Fruit fly (Drosophila melanogaster) whole organism, embryonic: ENCODE data around the gene NKCC.

Experiments
- ATbp ChIP-seq: fragments of 200-800 bp; sonication (Bioruptor generic); optimal IDR thresholded peaks from 2 replicates; lab custom pipeline; 2017; ENCODE audit warnings: missing biosample characterization, mild to moderate bottlenecking, missing genetic modification characterization, missing genetic modification reagents
- CG10209 ChIP-seq: fragments of 200-800 bp; sonication (Bioruptor generic); optimal IDR thresholded peaks from 3 replicates; lab custom pipeline; 2017; ENCODE audit warnings: missing biosample characterization, mild to moderate bottlenecking, missing genetic modification characterization, missing genetic modification reagents
- CG10979 ChIP-seq: fragments of 200-800 bp; sonication (Bioruptor generic); optimal IDR thresholded peaks from 2 replicates; lab custom pipeline; 2018; ENCODE audit warnings: missing biosample characterization, mild to moderate bottlenecking, missing genetic modification characterization, moderate library complexity
- CG12236 ChIP-seq: fragments of 200-800 bp; sonication (Bioruptor generic); optimal IDR thresholded peaks from 2 replicates; lab custom pipeline; 2016; ENCODE audit warnings: missing biosample characterization, missing genetic modification characterization
- CG13424 ChIP-seq: fragments of 200-800 bp; sonication (Bioruptor generic); optimal IDR thresholded peaks from 2 replicates; lab custom pipeline; 2019; ENCODE audit warnings: missing biosample characterization, mild to moderate bottlenecking, missing genetic modification characterization, moderate library complexity
- CG18262 ChIP-seq: fragments of 200-800 bp; optimal IDR thresholded peaks from 3 replicates; lab custom pipeline; 2019; ENCODE audit warnings: missing biosample characterization, mild to moderate bottlenecking, missing genetic modification characterization, moderate library complexity
- CG18476 ChIP-seq: fragments of 200-800 bp; sonication (Bioruptor generic); optimal IDR thresholded peaks from 2 replicates; lab custom pipeline; 2016; ENCODE audit warnings: missing biosample characterization, mild to moderate bottlenecking, missing genetic modification characterization
- CG32767 ChIP-seq: fragments of 200-800 bp; sonication (Bioruptor generic); IDR thresholded peaks from 2 replicates; pipeline ENCODE4 v1.3.6; 2022; ENCODE audit warnings: missing biosample characterization, missing genetic modification characterization
- CG7271 ChIP-seq: fragments of 200-800 bp; sonication (Bioruptor generic); optimal IDR thresholded peaks from 2 replicates; lab custom pipeline; 2018; ENCODE audit warnings: missing biosample characterization, mild to moderate bottlenecking, missing genetic modification characterization, moderate library complexity
- CG7372 ChIP-seq: fragments of 200-800 bp; sonication (Bioruptor generic); IDR thresholded peaks from 2 replicates; pipeline ENCODE4 v1.3.6; 2022; ENCODE audit warnings: missing biosample characterization, missing genetic modification characterization
- CG9437 ChIP-seq: fragments of 200-800 bp; sonication (Bioruptor generic); optimal IDR thresholded peaks from 2 replicates; lab custom pipeline; 2018; ENCODE audit warnings: missing biosample characterization, mild to moderate bottlenecking, missing genetic modification characterization
- CG9609 ChIP-seq: fragments of 200-800 bp; sonication (Bioruptor generic); optimal IDR thresholded peaks from 3 replicates; lab custom pipeline; 2016; ENCODE audit warnings: missing biosample characterization, missing genetic modification characterization
- D19A ChIP-seq: fragments of 200-800 bp; optimal IDR thresholded peaks from 3 replicates; lab custom pipeline; 2019; ENCODE audit warnings: missing biosample characterization, mild to moderate bottlenecking, missing genetic modification characterization, moderate library complexity
- Ets65A ChIP-seq: fragments of 200-800 bp; sonication (Bioruptor generic); peaks from one replicate; lab custom pipeline; 2016; ENCODE audit warnings: missing biosample characterization, missing genetic modification characterization
- Fer2 ChIP-seq: fragments of 200-800 bp; sonication (Bioruptor generic); optimal IDR thresholded peaks from 2 replicates; lab custom pipeline; 2018; ENCODE audit warnings: missing biosample characterization, mild to moderate bottlenecking, missing genetic modification characterization, moderate library complexity
- HLH54F ChIP-seq: fragments of 200-800 bp; sonication (Bioruptor generic); optimal IDR thresholded peaks from 3 replicates; lab custom pipeline; 2016; ENCODE audit warnings: missing biosample characterization, missing genetic modification characterization
- Hey ChIP-seq: fragments of 200-800 bp; sonication (Bioruptor generic); optimal IDR thresholded peaks from 3 replicates; lab custom pipeline; 2018; ENCODE audit warnings: missing biosample characterization, mild to moderate bottlenecking, missing genetic modification characterization
- Jarid2 ChIP-seq: fragments of 200-800 bp; sonication (Bioruptor generic); optimal IDR thresholded peaks from 3 replicates; lab custom pipeline; 2017; ENCODE audit warnings: mild to moderate bottlenecking, missing biosample characterization, missing genetic modification reagents, missing genetic modification characterization
- Max ChIP-seq: fragments of 200-800 bp; sonication (Bioruptor generic); optimal IDR thresholded peaks from 2 replicates; lab custom pipeline; 2016; ENCODE audit warnings: missing biosample characterization, mild to moderate bottlenecking, missing genetic modification characterization
- PHDP ChIP-seq: fragments of 200-800 bp; sonication (Bioruptor generic); optimal IDR thresholded peaks from 3 replicates; lab custom pipeline; 2018; ENCODE audit warnings: missing biosample characterization, mild to moderate bottlenecking, missing genetic modification characterization, moderate library complexity
- Ptx1 ChIP-seq: fragments of 200-800 bp; sonication (Bioruptor generic); IDR thresholded peaks from 2 replicates; pipeline ENCODE4 v1.3.6; 2022; ENCODE audit warnings: missing biosample characterization, missing genetic modification characterization
- Rx ChIP-seq: fragments of 200-800 bp; sonication (Bioruptor generic); IDR thresholded peaks from 2 replicates; pipeline ENCODE4 v1.3.6; 2022; ENCODE audit warnings: missing biosample characterization, missing genetic modification characterization
- Sry-δ ChIP-seq: fragments of 200-800 bp; sonication (Bioruptor generic); optimal IDR thresholded peaks from 2 replicates; lab custom pipeline; 2016; ENCODE audit warnings: missing biosample characterization, missing genetic modification characterization
- Ssrp ChIP-seq: fragments of 200-800 bp; sonication (Bioruptor generic); optimal IDR thresholded peaks from 2 replicates; lab custom pipeline; 2018; ENCODE audit warnings: missing biosample characterization, mild to moderate bottlenecking, missing genetic modification characterization, moderate library complexity
- Xbp1 ChIP-seq: fragments of 200-800 bp; sonication (Bioruptor generic); optimal IDR thresholded peaks from 3 replicates; lab custom pipeline; 2016; ENCODE audit warnings: missing biosample characterization, mild to moderate bottlenecking, missing genetic modification characterization
- aop ChIP-seq: fragments of 200-800 bp; sonication (Bioruptor generic); IDR thresholded peaks from 2 replicates; pipeline ENCODE4 v1.3.6; 2022; ENCODE audit warnings: missing biosample characterization, missing genetic modification characterization
- chinmo ChIP-seq: fragments of 200-800 bp; sonication (Bioruptor generic); IDR thresholded peaks from 4 replicates; pipeline ENCODE4 v1.3.6; 2022; ENCODE audit warnings: missing biosample characterization, missing genetic modification characterization; ENCODE audit not compliant: partially characterized antibody
- chm ChIP-seq: fragments of 200-800 bp; sonication (Bioruptor generic); IDR thresholded peaks from 2 replicates; pipeline ENCODE4 v1.3.6; 2022; ENCODE audit warnings: missing biosample characterization, missing genetic modification characterization
- crol ChIP-seq: fragments of 200-800 bp; sonication (Bioruptor generic); IDR thresholded peaks from 2 replicates; pipeline ENCODE4 v1.3.6; 2022; ENCODE audit warnings: missing biosample characterization, missing genetic modification characterization
- dmrt11E ChIP-seq: fragments of 200-800 bp; sonication (Bioruptor generic); optimal IDR thresholded peaks from 3 replicates; lab custom pipeline; 2018; ENCODE audit warnings: missing biosample characterization, mild to moderate bottlenecking, missing genetic modification characterization, moderate library complexity
- en ChIP-seq: fragments of 200-800 bp; sonication (Bioruptor generic); optimal IDR thresholded peaks from 2 replicates; lab custom pipeline; 2016; ENCODE audit warnings: missing biosample characterization, missing genetic modification characterization
- esg ChIP-seq: fragments of 200-800 bp; sonication (Bioruptor generic); conservative IDR thresholded peaks from 2 replicates; pipeline ENCODE4 v1.3.6; 2022; ENCODE audit warnings: missing biosample characterization, missing genetic modification characterization
- eyg ChIP-seq: fragments of 200-800 bp; sonication (Bioruptor generic); optimal IDR thresholded peaks from 3 replicates; lab custom pipeline; 2016; ENCODE audit warnings: missing biosample characterization, missing genetic modification characterization
- fru ChIP-seq: fragments of >200 bp; optimal IDR thresholded peaks from 2 replicates; lab custom pipeline; 2017
- grau ChIP-seq: fragments of 200-800 bp; optimal IDR thresholded peaks from 3 replicates; lab custom pipeline; 2019; ENCODE audit warnings: missing biosample characterization, mild to moderate bottlenecking, missing genetic modification characterization, moderate library complexity
- gt ChIP-seq: fragments of 200-800 bp; sonication (Bioruptor generic); IDR thresholded peaks from 2 replicates; pipeline ENCODE4 v1.3.6; 2022; ENCODE audit warnings: missing biosample characterization, missing genetic modification characterization
- hb ChIP-seq: fragments of 200-800 bp; sonication (Bioruptor generic); IDR thresholded peaks from 3 replicates; pipeline ENCODE4 v1.3.6; 2022; ENCODE audit warnings: missing biosample characterization, missing genetic modification characterization; ENCODE audit not compliant: partially characterized antibody
- hbn ChIP-seq: fragments of 200-800 bp; sonication (Bioruptor generic); IDR thresholded peaks from 2 replicates; pipeline ENCODE4 v1.3.6; 2022; ENCODE audit warnings: missing biosample characterization, missing genetic modification characterization; ENCODE audit not compliant: partially characterized antibody
- jigr1 ChIP-seq: fragments of 200-800 bp; sonication (Bioruptor generic); IDR thresholded peaks from 3 replicates; pipeline ENCODE4 v1.3.6; 2022; ENCODE audit warnings: missing biosample characterization, missing genetic modification characterization
- lbe ChIP-seq: fragments of 200-800 bp; sonication (Bioruptor generic); optimal IDR thresholded peaks from 2 replicates; lab custom pipeline; 2016; ENCODE audit warnings: missing biosample characterization, mild to moderate bottlenecking, missing genetic modification characterization
- nau ChIP-seq: fragments of 200-800 bp; sonication (Bioruptor generic); optimal IDR thresholded peaks from 3 replicates; lab custom pipeline; 2017; ENCODE audit warnings: missing biosample characterization, mild to moderate bottlenecking, missing genetic modification characterization, missing genetic modification reagents
- nerfin-2 ChIP-seq: fragments of 200-800 bp; sonication (Bioruptor generic); IDR thresholded peaks from 2 replicates; pipeline ENCODE4 v1.3.6; 2022; ENCODE audit warnings: missing biosample characterization, missing genetic modification characterization; ENCODE audit not compliant: partially characterized antibody
- pzg ChIP-seq: fragments of 200-800 bp; sonication (Bioruptor generic); optimal IDR thresholded peaks from 3 replicates; lab custom pipeline; 2018; ENCODE audit warnings: missing biosample characterization, mild to moderate bottlenecking, missing genetic modification characterization, moderate library complexity
- salm ChIP-seq: fragments of 200-800 bp; sonication (Bioruptor generic); optimal IDR thresholded peaks from 2 replicates; lab custom pipeline; 2018; ENCODE audit warnings: missing biosample characterization, mild to moderate bottlenecking, missing genetic modification characterization
- sens ChIP-seq: fragments of 200-800 bp; sonication (Bioruptor generic); peaks from one replicate; lab custom pipeline; 2016; ENCODE audit warnings: missing biosample characterization, missing genetic modification characterization
- trem ChIP-seq: fragments of 200-800 bp; optimal IDR thresholded peaks from 3 replicates; lab custom pipeline; 2019; ENCODE audit warnings: missing biosample characterization, mild to moderate bottlenecking, missing genetic modification characterization, moderate library complexity
- tup ChIP-seq: fragments of 200-800 bp; sonication (Bioruptor generic); optimal IDR thresholded peaks from 2 replicates; lab custom pipeline; 2016; ENCODE audit warnings: missing biosample characterization, mild to moderate bottlenecking, missing genetic modification characterization, moderate library complexity
- tx ChIP-seq: fragments of 200-800 bp; sonication (Bioruptor generic); optimal IDR thresholded peaks from 2 replicates; lab custom pipeline; 2016; ENCODE audit warnings: missing biosample characterization, missing genetic modification characterization
- yki ChIP-seq: fragments of >200 bp; optimal IDR thresholded peaks from 3 replicates; lab custom pipeline; 2018
- zfh2 ChIP-seq: fragments of 200-800 bp; sonication (Bioruptor generic); optimal IDR thresholded peaks from 2 replicates; lab custom pipeline; 2016; ENCODE audit warnings: missing biosample characterization, missing genetic modification characterization

The NKCC gene

DNA sequence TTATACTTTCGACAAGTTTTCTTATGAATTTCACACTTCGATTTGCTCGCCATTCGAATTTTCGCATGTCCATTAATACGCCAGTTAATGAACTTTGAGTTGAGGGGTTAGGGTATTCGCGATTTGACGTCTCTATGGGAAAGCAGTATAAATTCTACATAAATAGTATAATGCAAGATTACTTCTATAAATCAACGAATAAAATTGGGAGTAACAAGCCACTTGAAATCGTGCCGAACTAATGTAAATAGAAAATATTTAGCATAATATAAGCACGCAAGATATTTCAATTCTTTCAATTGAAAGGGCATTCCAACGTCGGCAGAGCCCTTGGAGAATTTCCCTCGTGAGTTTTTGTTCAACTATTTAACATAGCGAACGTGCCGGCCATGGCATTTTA is 18.1 kb upstream of the NKCC start:
- TF ChIP-seq ATbp (GFP tag; lab: Kevin White, UChicago), result no peak
- peak; percentile 61 for TF ChIP-seq sens (GFP tag; lab: Kevin White, UChicago)
- peak; percentile 77 for TF ChIP-seq D19A (tag; lab: Kevin White, UChicago)
- TF ChIP-seq CG18262 (tag; lab: Kevin White, UChicago), result no peak
- TF ChIP-seq, all 482 proteins: peak for 2

DNA sequence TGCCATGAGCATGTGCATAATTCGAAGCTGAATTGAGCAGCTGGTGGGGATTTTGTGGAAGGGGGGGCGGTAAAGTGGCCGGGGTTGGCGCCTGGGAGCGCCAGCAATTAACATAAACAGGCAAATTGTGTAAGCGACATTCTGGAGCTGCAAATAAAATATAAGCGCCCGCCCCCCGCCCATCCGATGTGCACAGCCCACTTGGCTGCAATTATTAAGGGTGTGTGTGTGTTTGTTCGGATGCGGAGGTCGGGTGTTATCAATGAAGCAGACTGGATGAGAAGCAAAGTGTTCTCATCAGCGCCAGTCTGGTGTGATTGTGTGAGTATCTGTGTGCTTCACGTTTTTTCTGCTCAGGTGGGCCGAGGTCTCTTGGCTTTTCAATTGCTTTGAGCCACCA is 17.3 kb upstream of the NKCC start:
- TF ChIP-seq gt (0 out of 2 replicates have a peak, but pooled peaks have one; percentile 7), Ptx1 (no peak), zfh2 (GFP tag; lab: Kevin White, UChicago) (no peak), hb (GFP tag; lab: Robert Waterston, UW) (0 out of 3 replicates have a peak, but pooled peaks have one; percentile 16), tup (GFP tag; lab: Kevin White, UChicago) (no peak), chinmo (0 out of 4 replicates have a peak, but pooled peaks have one; percentile 58), crol (peak; percentile 21; the same call in 1 of the 2 replicates), trem (tag; lab: Kevin White, UChicago) (no peak), Hey (tag; lab: Kevin White, UChicago) (no peak), lbe (GFP tag; lab: Kevin White, UChicago) (no peak), CG32767 (GFP tag; lab: Robert Waterston, UW) (no peak), dmrt11E (tag; lab: Kevin White, UChicago) (no peak), en (GFP tag; lab: Kevin White, UChicago) (no peak), CG10979 (tag; lab: Kevin White, UChicago) (no peak), Ets65A (peak; percentile 27), CG7372 (0 out of 2 replicates have a peak, but pooled peaks have one; percentile 12), salm (tag; lab: Kevin White, UChicago) (no peak), CG13424 (no peak), CG12236 (GFP tag; lab: Kevin White, UChicago) (no peak), CG7271 (tag; lab: Kevin White, UChicago) (no peak), Fer2 (tag; lab: Kevin White, UChicago) (no peak)

DNA sequence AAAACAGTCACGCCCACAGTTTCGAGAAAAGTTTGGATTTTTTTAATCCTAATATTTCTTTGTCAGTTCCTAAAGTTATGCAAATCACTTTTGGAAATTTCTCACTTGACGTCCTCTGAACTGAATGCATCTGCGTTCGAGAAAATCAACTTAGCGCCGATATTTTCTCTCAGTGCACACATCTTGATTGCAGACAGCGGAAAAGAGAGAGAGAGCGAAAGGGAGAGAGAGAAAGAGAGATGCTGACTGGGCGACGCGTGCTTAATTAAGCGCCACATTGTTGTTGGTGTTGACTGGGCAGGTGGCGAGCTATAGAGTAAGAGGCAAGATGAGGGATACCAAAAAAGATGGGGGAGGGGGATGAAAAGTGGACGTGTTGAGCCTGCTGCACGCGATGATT is 16.1 kb upstream of the NKCC start:
- TF ChIP-seq nerfin-2 (GFP tag; lab: Robert Waterston, UW) (no peak), tx (GFP tag; lab: Kevin White, UChicago) (peak; percentile 21), Ssrp (peak; percentile 60), Rx (no peak; the same call in 1 of the 2 replicates), eyg (no peak), CG9437 (GFP tag; lab: Kevin White, UChicago) (peak; percentile 48), HLH54F (GFP tag; lab: Kevin White, UChicago) (no peak), esg (GFP tag; lab: Robert Waterston, UW) (peak; percentile 34; the same call in 1 of the 2 replicates), Xbp1 (GFP tag; lab: Kevin White, UChicago) (peak; percentile 61), Fer2 (tag; lab: Kevin White, UChicago) (no peak), aop (no peak), jigr1 (GFP tag; lab: Robert Waterston, UW) (no peak), nau (GFP tag; lab: Kevin White, UChicago) (no peak), CG9609 (GFP tag; lab: Kevin White, UChicago) (peak; percentile 45), hbn (GFP tag; lab: Robert Waterston, UW) (no peak), fru (lab: Kevin White, UChicago) (no peak), pzg (no peak), grau (peak; percentile 43), Sry-δ (GFP tag; lab: Kevin White, UChicago) (no peak), Jarid2 (GFP tag; lab: Kevin White, UChicago) (peak; percentile 19), chm (GFP tag; lab: Robert Waterston, UW) (peak; percentile 74), Max (GFP tag; lab: Kevin White, UChicago) (no peak), PHDP (tag; lab: Kevin White, UChicago) (peak; percentile 31), yki (lab: Kevin White, UChicago) (no peak), CG10209 (GFP tag; lab: Kevin White, UChicago) (peak; percentile 38), CG18476 (GFP tag; lab: Kevin White, UChicago) (no peak)
